Worm (Caenorhabditis elegans): ENCODE measurements around the gene nhr-288.

DNA sequence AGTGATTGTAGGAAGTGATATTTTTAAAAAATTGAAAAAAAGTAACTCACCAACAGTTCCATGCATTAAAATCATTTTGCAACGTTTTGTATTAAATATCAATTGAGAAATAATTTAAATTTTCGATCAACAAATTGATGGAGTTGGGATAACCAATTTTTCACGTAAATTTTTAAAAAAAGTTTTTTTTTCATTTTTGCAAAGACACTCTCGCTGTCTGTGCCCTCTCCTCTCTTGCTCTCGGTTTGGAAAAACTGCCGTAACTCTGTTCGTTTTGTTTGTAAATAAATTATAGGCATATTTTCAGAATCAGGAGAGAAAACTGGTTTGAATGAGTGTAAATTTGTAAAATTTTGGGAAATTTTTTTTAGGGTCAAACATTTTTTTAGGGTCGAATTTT lies 15.3 kb upstream of the nhr-288 start, which contains the start of gene Y51A2B.16:
- TF ChIP-seq pha-4 (tag; optimal IDR thresholded peaks at IDR 0.05) (no peak), unc-62 (GFP tag; optimal IDR thresholded peaks at IDR 0.05) (no peak), repo-1 (tag; optimal IDR thresholded peaks at IDR 0.05) (no peak), ztf-3 (GFP tag; optimal IDR thresholded peaks at IDR 0.05) (no peak), nhr-90 (tag; optimal IDR thresholded peaks at IDR 0.05) (no peak), F22D6.2 (tag; optimal IDR thresholded peaks at IDR 0.05) (no peak), B0019.2 (GFP tag; conservative IDR thresholded peaks at IDR 0.05) (no peak)

All from whole organism, young adult.